Fruit fly (Drosophila melanogaster): ENCODE measurements around the gene IntS4.

DNA sequence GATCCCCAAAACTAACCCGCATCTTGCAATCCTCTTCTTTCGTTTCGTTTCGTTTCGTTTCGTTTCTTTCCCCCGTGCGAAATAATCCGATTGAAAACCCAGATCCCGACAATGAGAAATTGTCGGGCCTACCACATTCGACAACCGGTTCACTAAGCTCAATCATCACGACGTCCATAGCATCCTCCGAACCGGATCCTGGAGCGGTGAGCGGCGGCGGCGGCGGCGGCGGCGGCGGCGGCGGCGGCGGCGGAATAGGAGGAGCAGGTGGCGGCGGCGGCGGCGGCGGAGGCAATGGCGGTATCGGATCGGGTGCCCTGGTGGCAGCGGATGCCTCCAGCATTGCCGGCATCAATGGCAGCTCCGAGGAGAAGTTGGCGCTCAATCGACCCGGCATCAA lies 46.3 kb downstream of the IntS4 start:
- TF ChIP-seq h (optimal IDR thresholded peaks at IDR 0.05), result no peak
- TF ChIP-seq psq (optimal IDR thresholded peaks at IDR 0.05), result no peak
